Fruit fly (Drosophila melanogaster): ENCODE measurements around the gene HHEX.

DNA sequence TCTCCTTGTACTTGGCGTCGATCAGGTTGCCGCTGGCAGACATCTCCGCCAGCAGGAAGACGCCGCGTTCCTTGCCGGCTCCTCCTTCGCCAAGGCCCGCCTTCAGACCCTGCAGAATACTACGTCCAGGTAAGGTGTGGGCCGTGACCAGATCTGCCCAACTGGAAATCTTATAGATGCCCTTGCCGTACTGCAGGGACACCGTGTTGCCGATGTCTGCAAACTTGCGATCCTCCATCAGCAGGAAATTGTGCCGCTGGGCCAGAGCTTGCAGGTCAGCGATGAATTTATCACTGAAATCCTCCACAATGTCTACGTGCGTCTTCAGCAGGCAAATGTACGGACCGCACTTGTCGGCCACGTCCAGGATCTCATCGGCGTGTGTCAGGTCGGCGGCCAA is 9.4 kb downstream of the HHEX start:
- TF ChIP-seq CG8478 (optimal IDR thresholded peaks at IDR 0.05): no peak
- no peak for TF ChIP-seq CTCF (optimal IDR thresholded peaks at IDR 0.05)

All from S2 (cell line).